Fruit fly (Drosophila melanogaster): Measurements from ENCODE around the gene CG1409.

DNA sequence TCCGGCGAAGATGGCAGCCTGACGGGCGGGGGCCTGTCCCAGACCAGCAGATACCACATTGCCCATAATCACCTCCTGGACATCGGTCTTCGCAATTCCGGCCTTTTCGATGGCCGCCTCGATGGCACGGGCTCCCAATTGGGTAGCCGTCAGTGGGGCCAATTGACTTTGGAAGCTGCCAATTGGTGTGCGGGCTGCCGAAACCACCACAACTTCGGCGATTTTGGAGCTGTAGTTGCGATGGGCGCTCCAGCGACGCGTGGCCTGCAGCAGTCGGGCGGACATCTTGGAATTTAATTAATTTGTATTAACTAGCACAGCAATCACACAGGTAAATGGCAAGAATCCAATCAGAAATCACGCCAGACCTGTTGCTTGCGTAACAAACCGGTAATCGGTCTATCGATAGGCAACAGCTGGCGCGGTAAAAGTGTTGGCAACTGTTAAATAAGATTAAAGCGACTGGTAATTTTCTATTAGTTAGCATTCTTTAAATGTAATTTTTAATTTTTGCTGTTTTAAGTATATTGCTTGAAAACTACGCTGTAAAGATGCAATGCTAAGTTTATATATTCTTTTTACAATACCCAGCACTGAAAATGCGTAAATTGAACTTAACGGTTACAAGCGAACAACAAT lies 30.5 kb downstream of the CG1409 start, which contains the start of gene Acat1:
- TF ChIP-seq ro (GFP tag; IDR thresholded peaks at IDR 0.05): no peak
- TF ChIP-seq CG6175 (GFP tag; IDR thresholded peaks at IDR 0.05): no peak
- no peak for TF ChIP-seq btn (GFP tag; optimal IDR thresholded peaks at IDR 0.05)
- TF ChIP-seq CG10366 (GFP tag; IDR thresholded peaks at IDR 0.05): peak; percentile 33; the same call in 1 of the 2 replicates
- peak; percentile 46 for TF ChIP-seq Hmx (GFP tag; optimal IDR thresholded peaks at IDR 0.05)
- peak; percentile 80 for TF ChIP-seq CG2120 (GFP tag; optimal IDR thresholded peaks at IDR 0.05)
- TF ChIP-seq gcm2 (GFP tag; optimal IDR thresholded peaks at IDR 0.05): no peak
- TF ChIP-seq Dll (GFP tag; IDR thresholded peaks at IDR 0.05; ENCODE audit: partially characterized antibody): peak; percentile 61; the same call in 3 of the 4 replicates

All from whole organism, embryonic.